Worm (Caenorhabditis elegans): ENCODE measurements around the gene srbc-16.

ce11 chrV:2138287-2138686, 43.6 kb upstream of the srbc-16 start:
- peak; percentile 23 for TF ChIP-seq him-1 (tag; optimal IDR thresholded peaks at IDR 0.05)
- TF ChIP-seq W03F9.2 (tag; optimal IDR thresholded peaks at IDR 0.05) = no peak

Data from whole organism, L4/young adult.